Fruit fly (Drosophila melanogaster): ENCODE data around the gene CG10887.

dm6 chr3R:20124394-20124793 lies 9.8 kb downstream of the CG10887 start:
- TF ChIP-seq pan (optimal IDR thresholded peaks at IDR 0.05) (no peak), CG8478 (optimal IDR thresholded peaks at IDR 0.05) (no peak)

Data from whole organism.